Fruit fly (Drosophila melanogaster): Measurements from ENCODE around the gene Idh.
A peak's percentile ranks its signal among the peaks of the same experiment; 100 is the strongest.

Gene Idh

DNA sequence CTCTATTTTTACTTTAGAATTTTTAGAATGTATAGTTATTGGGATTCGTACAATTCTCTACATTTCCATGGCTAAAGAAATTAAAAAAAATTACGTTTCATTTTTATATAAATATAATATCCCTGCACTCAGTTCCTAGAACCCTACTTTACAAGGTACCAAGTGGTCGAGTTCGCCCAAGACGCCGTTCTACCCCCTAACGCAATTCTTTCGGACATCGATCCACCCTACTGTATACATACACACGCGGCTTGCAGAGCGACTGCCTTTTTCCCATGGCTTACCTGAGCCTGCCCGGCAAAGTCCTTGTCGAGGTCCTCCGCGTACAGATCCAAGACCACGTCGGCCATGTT, 45.9 kb downstream of the Idh start (continued):
- TF ChIP-seq tx (GFP tag; optimal IDR thresholded peaks at IDR 0.05) (no peak), CG3838 (GFP tag; optimal IDR thresholded peaks at IDR 0.05) (no peak), CG9817 (tag; optimal IDR thresholded peaks at IDR 0.05) (no peak), ham (GFP tag; IDR thresholded peaks at IDR 0.05) (no peak), CG7372 (GFP tag; IDR thresholded peaks at IDR 0.05) (no peak), dati (GFP tag; IDR thresholded peaks at IDR 0.05) (no peak), CG2120 (GFP tag; optimal IDR thresholded peaks at IDR 0.05) (peak; percentile 53), Atf6 (GFP tag; IDR thresholded peaks at IDR 0.05) (no peak), CG17912 (GFP tag; optimal IDR thresholded peaks at IDR 0.05) (no peak), CG9727 (GFP tag; optimal IDR thresholded peaks at IDR 0.05) (no peak), Meics (GFP tag; optimal IDR thresholded peaks at IDR 0.05) (peak; percentile 51), rib (GFP tag; IDR thresholded peaks at IDR 0.05) (no peak), CG11085 (GFP tag; IDR thresholded peaks at IDR 0.05) (no peak), tio (GFP tag; optimal IDR thresholded peaks at IDR 0.05) (no peak), Hey (tag; optimal IDR thresholded peaks at IDR 0.05) (peak; percentile 71), CG9932 (GFP tag; IDR thresholded peaks at IDR 0.05) (peak; percentile 56), CG32532 (GFP tag; IDR thresholded peaks at IDR 0.05) (peak; percentile 53), E2f1 (GFP tag; IDR thresholded peaks at IDR 0.05) (no peak), Neu2 (GFP tag; optimal IDR thresholded peaks at IDR 0.05; ENCODE audit: borderline replicate concordance) (no peak), HHEX (GFP tag; optimal IDR thresholded peaks at IDR 0.05) (peak; percentile 4), CG12659 (GFP tag; optimal IDR thresholded peaks at IDR 0.05) (no peak), Spps (tag; optimal IDR thresholded peaks at IDR 0.05) (no peak), CG6689 (GFP tag; IDR thresholded peaks at IDR 0.05) (peak; percentile 42; the same call in 1 of the 2 replicates), ranshi (GFP tag; IDR thresholded peaks at IDR 0.05) (0 out of 2 replicates have a peak, but pooled peaks have one; percentile 36), otp (GFP tag; IDR thresholded peaks at IDR 0.05) (0 out of 3 replicates have a peak, but pooled peaks have one; percentile 22), pros (GFP tag; optimal IDR thresholded peaks at IDR 0.05) (no peak), exex (tag; optimal IDR thresholded peaks at IDR 0.05) (no peak), odd (GFP tag; optimal IDR thresholded peaks at IDR 0.05) (no peak), ci (GFP tag; IDR thresholded peaks at IDR 0.05) (peak; percentile 34; the same call in 2 of the 3 replicates), CG3726 (GFP tag; IDR thresholded peaks at IDR 0.05) (no peak), Taf1 (GFP tag; IDR thresholded peaks at IDR 0.05) (peak; percentile 47; the same call in 1 of the 2 replicates), NC2β (GFP tag; optimal IDR thresholded peaks at IDR 0.05) (no peak), tup (GFP tag; optimal IDR thresholded peaks at IDR 0.05) (no peak), onecut (GFP tag; IDR thresholded peaks at IDR 0.05) (peak; percentile 44), wor (GFP tag; IDR thresholded peaks at IDR 0.05) (no peak), Dip2 (GFP tag; IDR thresholded peaks at IDR 0.05) (no peak), tna (GFP tag; IDR thresholded peaks at IDR 0.05; ENCODE audit: partially characterized antibody) (no peak), CG10366 (GFP tag; IDR thresholded peaks at IDR 0.05) (peak; percentile 15; the same call in 1 of the 2 replicates), CG13424 (tag; optimal IDR thresholded peaks at IDR 0.05) (peak; percentile 17), CG14965 (GFP tag; optimal IDR thresholded peaks at IDR 0.05; ENCODE audit: borderline replicate concordance) (no peak), Lhr (GFP tag; optimal IDR thresholded peaks at IDR 0.05) (no peak), CG13123 (GFP tag; optimal IDR thresholded peaks at IDR 0.05) (no peak), cg (GFP tag; optimal IDR thresholded peaks at IDR 0.05) (no peak), grn (GFP tag; optimal IDR thresholded peaks at IDR 0.05) (no peak), CG17568 (GFP tag; optimal IDR thresholded peaks at IDR 0.05) (peak; percentile 99), luna (GFP tag; optimal IDR thresholded peaks at IDR 0.05) (no peak), CG17612 (GFP tag; IDR thresholded peaks at IDR 0.05) (no peak), Ets97D (GFP tag; optimal IDR thresholded peaks at IDR 0.05) (no peak), Ada2b (GFP tag; IDR thresholded peaks at IDR 0.05) (peak; percentile 44; the same call in 1 of the 2 replicates), ato (GFP tag; IDR thresholded peaks at IDR 0.05; ENCODE audit: partially characterized antibody) (no peak), CG33557 (GFP tag; optimal IDR thresholded peaks at IDR 0.05) (no peak), Gug (GFP tag; IDR thresholded peaks at IDR 0.05) (peak; percentile 15; the same call in 1 of the 4 replicates)

All from whole organism, embryonic.